Worm (Caenorhabditis elegans) whole organism, late embryonic: ENCODE results near the gene F57B9.1.

Source experiments
- C08G9.2 ChIP-seq: sonication (generic microtip); optimal IDR thresholded peaks from 2 replicates; lab custom pipeline; 2016; ENCODE audit warnings: mild to moderate bottlenecking, missing genetic modification characterization, moderate library complexity, missing compliant biosample characterization
- F13H6.1 ChIP-seq: sonication (generic microtip); optimal IDR thresholded peaks from 2 replicates; lab custom pipeline; 2016; ENCODE audit warnings: missing genetic modification characterization, missing compliant biosample characterization
- K02D7.2 ChIP-seq: sonication (generic microtip); optimal IDR thresholded peaks from 2 replicates; lab custom pipeline; 2017; ENCODE audit warnings: mild to moderate bottlenecking, missing genetic modification characterization, missing compliant biosample characterization
- K09A11.1 ChIP-seq: sonication (generic microtip); optimal IDR thresholded peaks from 2 replicates; lab custom pipeline; 2017; ENCODE audit warnings: antibody characterized with exemption, mild to moderate bottlenecking, missing genetic modification characterization, missing compliant biosample characterization; ENCODE audit not compliant: insufficient read depth
- ahr-1 ChIP-seq: sonication (generic microtip); optimal IDR thresholded peaks from 2 replicates; lab custom pipeline; 2016; ENCODE audit warnings: missing genetic modification characterization, missing compliant biosample characterization
- ceh-14 ChIP-seq: sonication (generic microtip); optimal IDR thresholded peaks from 2 replicates; lab custom pipeline; 2016; ENCODE audit warnings: missing genotype, missing genetic modification characterization, missing compliant biosample characterization
- ceh-18 ChIP-seq: sonication (generic microtip); optimal IDR thresholded peaks from 2 replicates; lab custom pipeline; 2016; ENCODE audit warnings: missing genetic modification characterization, missing compliant biosample characterization
- ceh-2 ChIP-seq: sonication (generic microtip); optimal IDR thresholded peaks from 2 replicates; lab custom pipeline; 2016; ENCODE audit warnings: missing genotype, missing genetic modification characterization, missing compliant biosample characterization
- ceh-31 ChIP-seq: sonication (generic microtip); optimal IDR thresholded peaks from 2 replicates; lab custom pipeline; 2016; ENCODE audit warnings: missing genetic modification characterization, missing compliant biosample characterization
- ceh-34 ChIP-seq: sonication (generic microtip); optimal IDR thresholded peaks from 2 replicates; lab custom pipeline; 2016; ENCODE audit warnings: mild to moderate bottlenecking, missing genetic modification characterization, missing compliant biosample characterization
- ceh-45 ChIP-seq: fragments of 200-800 bp; sonication (Bioruptor generic); IDR thresholded peaks from 2 replicates; pipeline ENCODE4 v1.3.6; 2022; ENCODE audit warnings: missing genetic modification reagents, missing genetic modification characterization, missing compliant biosample characterization
- ceh-48 ChIP-seq: sonication (generic microtip); optimal IDR thresholded peaks from 2 replicates; lab custom pipeline; 2016; ENCODE audit warnings: missing genetic modification characterization, inconsistent platforms, missing compliant biosample characterization
- ceh-6 ChIP-seq: fragments of 200-800 bp; sonication (Bioruptor generic); optimal IDR thresholded peaks from 2 replicates; lab custom pipeline; 2018; ENCODE audit warnings: mild to moderate bottlenecking, missing genetic modification characterization, missing compliant biosample characterization
- ceh-9 ChIP-seq: sonication (generic microtip); optimal IDR thresholded peaks from 2 replicates; lab custom pipeline; 2016; ENCODE audit warnings: mild to moderate bottlenecking, missing genetic modification characterization, inconsistent platforms, missing compliant biosample characterization
- che-1 ChIP-seq: sonication (generic microtip); optimal IDR thresholded peaks from 2 replicates; lab custom pipeline; 2016; ENCODE audit warnings: mild to moderate bottlenecking, missing genetic modification characterization, missing compliant biosample characterization
- elt-2 ChIP-seq: sonication (generic microtip); optimal IDR thresholded peaks from 2 replicates; lab custom pipeline; 2016; ENCODE audit warnings: missing genetic modification reagents, missing genetic modification characterization, missing compliant biosample characterization
- ets-4 ChIP-seq: sonication (generic microtip); optimal IDR thresholded peaks from 2 replicates; lab custom pipeline; 2016; ENCODE audit warnings: missing genetic modification characterization, missing compliant biosample characterization
- eyg-1 ChIP-seq: sonication (generic microtip); optimal IDR thresholded peaks from 2 replicates; lab custom pipeline; 2016; ENCODE audit warnings: missing genotype, missing genetic modification characterization, missing compliant biosample characterization
- fax-1 ChIP-seq: sonication (generic microtip); optimal IDR thresholded peaks from 2 replicates; lab custom pipeline; 2016; ENCODE audit warnings: missing genotype, missing genetic modification characterization, missing compliant biosample characterization
- gmeb-2 ChIP-seq: sonication (generic microtip); optimal IDR thresholded peaks from 2 replicates; lab custom pipeline; 2016; ENCODE audit warnings: missing genetic modification characterization, inconsistent platforms, missing compliant biosample characterization
- hlh-15 ChIP-seq: sonication (generic microtip); optimal IDR thresholded peaks from 2 replicates; lab custom pipeline; 2016; ENCODE audit warnings: missing genetic modification characterization, missing compliant biosample characterization
- hlh-30 ChIP-seq: sonication (generic microtip); optimal IDR thresholded peaks from 2 replicates; lab custom pipeline; 2017; ENCODE audit warnings: antibody characterized with exemption, missing genetic modification characterization, missing compliant biosample characterization; ENCODE audit not compliant: insufficient read depth
- hlh-6 ChIP-seq: sonication (generic microtip); optimal IDR thresholded peaks from 2 replicates; lab custom pipeline; 2016; ENCODE audit warnings: missing genotype, missing genetic modification characterization, missing compliant biosample characterization
- hlh-8 ChIP-seq: sonication (generic microtip); optimal IDR thresholded peaks from 2 replicates; lab custom pipeline; 2016; ENCODE audit warnings: missing genotype, missing genetic modification characterization, missing compliant biosample characterization
- lin-11 ChIP-seq: fragments of 200-800 bp; sonication (Bioruptor generic); optimal IDR thresholded peaks from 2 replicates; lab custom pipeline; 2018; ENCODE audit warnings: mild to moderate bottlenecking, missing genetic modification characterization, missing compliant biosample characterization
- madf-2 ChIP-seq: sonication (generic microtip); optimal IDR thresholded peaks from 2 replicates; lab custom pipeline; 2017; ENCODE audit warnings: missing genetic modification characterization, missing compliant biosample characterization
- mec-3 ChIP-seq: sonication (generic microtip); optimal IDR thresholded peaks from 2 replicates; lab custom pipeline; 2016; ENCODE audit warnings: borderline replicate concordance, missing genetic modification characterization, missing compliant biosample characterization
- nfya-1 ChIP-seq: sonication (generic microtip); optimal IDR thresholded peaks from 2 replicates; lab custom pipeline; 2017; ENCODE audit warnings: missing genetic modification characterization, mild to moderate bottlenecking, missing compliant biosample characterization, antibody characterized with exemption, moderate library complexity
- odd-2 ChIP-seq: sonication (generic microtip); optimal IDR thresholded peaks from 2 replicates; lab custom pipeline; 2017; ENCODE audit warnings: antibody characterized with exemption, mild to moderate bottlenecking, missing genetic modification characterization, missing compliant biosample characterization
- pat-9 ChIP-seq: fragments of 200-800 bp; sonication (Bioruptor generic); optimal IDR thresholded peaks from 2 replicates; lab custom pipeline; 2018; ENCODE audit warnings: mild to moderate bottlenecking, missing genetic modification characterization, moderate library complexity, missing compliant biosample characterization
- pax-1 ChIP-seq: fragments of 150-350 bp; optimal IDR thresholded peaks from 2 replicates; lab custom pipeline; 2014; ENCODE audit warnings: missing biosample characterization, missing genetic modification characterization
- pha-4 ChIP-seq: fragments of 150-350 bp; optimal IDR thresholded peaks from 2 replicates; lab custom pipeline; 2018; ENCODE audit warnings: missing biosample characterization, missing genetic modification reagents, missing genetic modification characterization
- pros-1 ChIP-seq: fragments of 150-350 bp; optimal IDR thresholded peaks from 2 replicates; lab custom pipeline; 2014; ENCODE audit warnings: missing biosample characterization, missing genetic modification reagents, missing genetic modification characterization
- ref-2 ChIP-seq: sonication (generic microtip); optimal IDR thresholded peaks from 2 replicates; lab custom pipeline; 2016; ENCODE audit warnings: missing genetic modification characterization, missing compliant biosample characterization
- rnt-1 ChIP-seq: sonication (generic microtip); optimal IDR thresholded peaks from 2 replicates; lab custom pipeline; 2016; ENCODE audit warnings: missing genetic modification characterization, missing compliant biosample characterization
- sdc-2 ChIP-seq: sonication (generic microtip); optimal IDR thresholded peaks from 2 replicates; lab custom pipeline; 2016; ENCODE audit warnings: missing genotype, missing genetic modification characterization, missing compliant biosample characterization
- sox-2 ChIP-seq: fragments of 200-800 bp; sonication (Bioruptor generic); IDR thresholded peaks from 2 replicates; pipeline ENCODE4 v1.3.6; 2022; ENCODE audit warnings: missing genetic modification reagents, missing genetic modification characterization, missing compliant biosample characterization
- sox-4 ChIP-seq: sonication (generic microtip); optimal IDR thresholded peaks from 2 replicates; lab custom pipeline; 2017; ENCODE audit warnings: mild to moderate bottlenecking, missing genetic modification characterization, inconsistent platforms, missing compliant biosample characterization
- syd-9 ChIP-seq: sonication (generic microtip); optimal IDR thresholded peaks from 2 replicates; lab custom pipeline; 2016; ENCODE audit warnings: mild to moderate bottlenecking, missing genetic modification characterization, moderate library complexity, missing compliant biosample characterization
- tbx-2 ChIP-seq: sonication (generic microtip); optimal IDR thresholded peaks from 2 replicates; lab custom pipeline; 2016; ENCODE audit warnings: missing genetic modification characterization, missing compliant biosample characterization
- tbx-7 ChIP-seq: sonication (generic microtip); optimal IDR thresholded peaks from 2 replicates; lab custom pipeline; 2016; ENCODE audit warnings: missing genotype, missing genetic modification characterization, missing compliant biosample characterization
- ttx-3 ChIP-seq: sonication (generic microtip); optimal IDR thresholded peaks from 2 replicates; lab custom pipeline; 2016; ENCODE audit warnings: missing genetic modification reagents, missing genetic modification characterization, missing compliant biosample characterization
- unc-3 ChIP-seq, 2 experiments: fragments of 200-800 bp in 1 of 2; sonication (Bioruptor generic) in 1 of 2; sonication (generic microtip) in 1 of 2; conservative IDR thresholded peaks in 1 of 2; optimal IDR thresholded peaks in 1 of 2; 2 replicates each; pipeline versions ENCODE4 v1.3.6 to Lab custom; 2016 to 2022; ENCODE audit warnings: missing compliant biosample characterization in 2 of 2, missing genetic modification characterization in 2 of 2, missing genetic modification reagents in 1 of 2
- unc-42 ChIP-seq: sonication (generic microtip); optimal IDR thresholded peaks from 2 replicates; lab custom pipeline; 2016; ENCODE audit warnings: missing genotype, missing genetic modification characterization, missing compliant biosample characterization
- unc-55 ChIP-seq: sonication (generic microtip); optimal IDR thresholded peaks from 2 replicates; lab custom pipeline; 2017; ENCODE audit warnings: missing biosample characterization, missing genetic modification reagents, missing genetic modification characterization
- unc-86 ChIP-seq: sonication (generic microtip); optimal IDR thresholded peaks from 2 replicates; lab custom pipeline; 2016; ENCODE audit warnings: missing genetic modification characterization, missing compliant biosample characterization
- zip-5 ChIP-seq: sonication (generic microtip); optimal IDR thresholded peaks from 2 replicates; lab custom pipeline; 2016; ENCODE audit warnings: missing genetic modification characterization, missing compliant biosample characterization
- ztf-16 ChIP-seq: sonication (generic microtip); optimal IDR thresholded peaks from 2 replicates; lab custom pipeline; 2017; ENCODE audit warnings: missing genetic modification characterization, missing compliant biosample characterization

Gene F57B9.1

DNA sequence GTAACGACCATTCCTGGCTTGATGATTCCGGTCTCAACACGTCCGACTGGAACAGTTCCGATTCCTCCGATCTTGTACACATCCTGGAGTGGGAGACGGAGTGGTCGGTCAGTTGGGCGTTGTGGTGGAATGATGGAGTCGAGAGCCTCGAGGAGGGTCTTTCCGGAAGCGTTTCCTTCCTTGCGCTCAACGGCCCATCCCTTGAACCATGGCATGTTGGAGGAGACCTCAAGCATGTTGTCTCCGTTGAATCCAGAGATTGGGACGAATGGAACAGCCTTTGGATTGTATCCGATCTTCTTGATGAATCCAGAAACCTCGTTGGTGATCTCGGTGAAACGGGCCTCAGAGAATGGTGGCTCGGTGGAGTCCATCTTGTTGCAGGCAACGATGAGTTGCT lies 8.9 kb downstream of the F57B9.1 start:
- TF ChIP-seq hlh-6 (tag; lab: Kevin White, UChicago) (no peak), ceh-6 (GFP tag; lab: Kevin White, UChicago) (no peak), ceh-14 (no peak), tbx-7 (tag; lab: Kevin White, UChicago) (no peak), che-1 (tag; lab: Kevin White, UChicago) (no peak)
- TF ChIP-seq, all 69 proteins: peak for 0

DNA sequence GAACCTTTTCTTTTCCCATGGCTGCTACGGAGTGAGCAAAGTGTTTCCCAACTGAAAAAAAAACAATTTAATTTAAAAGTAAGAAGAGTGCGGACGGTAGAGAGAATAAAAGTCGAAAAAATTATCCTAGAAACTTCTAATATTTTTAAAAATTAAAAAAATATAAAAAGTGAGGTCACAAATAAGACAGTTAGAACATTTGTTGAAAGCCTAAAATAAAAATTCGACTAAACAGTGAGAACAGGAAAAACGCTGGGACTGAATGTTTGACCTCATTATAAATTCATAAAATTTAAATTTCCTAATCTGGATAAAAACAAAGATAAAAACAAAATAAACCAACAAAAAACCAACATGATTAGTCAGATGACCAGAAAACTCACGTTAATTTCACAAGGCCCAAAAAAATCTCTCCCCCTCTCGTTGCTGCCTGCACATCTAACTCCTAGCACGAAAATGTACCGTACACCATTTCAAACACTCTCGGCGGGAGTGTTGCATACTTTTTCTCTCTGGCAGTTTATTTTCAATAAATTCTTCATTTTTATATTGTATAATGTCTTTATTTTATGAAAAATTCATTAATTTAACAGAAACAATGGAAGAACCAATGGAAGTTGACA lies 9.9 kb downstream of the F57B9.1 start, which contains the start of the genes eef-1A.1 and rfc-4:
Gene eef-1A.1, minus strand, starts transcription at position 51 of the 623 bp plus-strand sequence.
Gene rfc-4, plus strand, starts transcription at position 592 of the 623 bp plus-strand sequence.
- TF ChIP-seq ceh-48 (tag; lab: Kevin White, UChicago) (peak; percentile 22), ceh-9 (tag; lab: Kevin White, UChicago) (no peak), F13H6.1 (tag; lab: Kevin White, UChicago) (peak; percentile 36), syd-9 (tag; lab: Kevin White, UChicago) (peak; percentile 42), sox-2 (GFP tag; lab: Robert Waterston, UW) (peak; percentile 48; the same call in 1 of the 2 replicates), sox-4 (peak; percentile 36), hlh-30 (peak; percentile 94), C08G9.2 (tag; lab: Kevin White, UChicago) (peak; percentile 51), nfya-1 (tag; lab: Kevin White, UChicago) (peak; percentile 97), elt-2 (tag; lab: Kevin White, UChicago) (peak; percentile 71), K09A11.1 (tag; lab: Kevin White, UChicago) (peak; percentile 63), ceh-31 (tag; lab: Kevin White, UChicago) (peak; percentile 74), ceh-34 (tag; lab: Kevin White, UChicago) (peak; percentile 73), ceh-45 (GFP tag; lab: Robert Waterston, UW) (no peak), mec-3 (tag; lab: Kevin White, UChicago) (no peak), ref-2 (tag; lab: Kevin White, UChicago) (peak; percentile 77), hlh-6 (tag; lab: Kevin White, UChicago) (no peak), ceh-6 (GFP tag; lab: Kevin White, UChicago) (peak; percentile 6), ahr-1 (tag; lab: Kevin White, UChicago) (no peak), tbx-2 (tag; lab: Kevin White, UChicago) (peak; percentile 66), ceh-18 (tag; lab: Kevin White, UChicago) (peak; percentile 76), madf-2 (peak; percentile 80), ztf-16 (tag; lab: Kevin White, UChicago) (peak; percentile 7), sdc-2 (tag; lab: Kevin White, UChicago) (peak; percentile 19), unc-3 (GFP tag; conservative IDR thresholded peaks at IDR 0.05; lab: Robert Waterston, UW) (peak; percentile 44; the same call in 1 of the 2 replicates), unc-3 (tag; optimal IDR thresholded peaks at IDR 0.05; lab: Kevin White, UChicago) (no peak), odd-2 (tag; lab: Kevin White, UChicago) (peak; percentile 16), K02D7.2 (tag; lab: Kevin White, UChicago) (peak; percentile 2), pax-1 (tag; lab: Kevin White, UChicago) (peak; percentile 97), ets-4 (peak; percentile 65), gmeb-2 (peak; percentile 48), hlh-15 (tag; lab: Kevin White, UChicago) (no peak), ceh-2 (tag; lab: Kevin White, UChicago) (peak; percentile 28), unc-86 (peak; percentile 68), pros-1 (tag; lab: Kevin White, UChicago) (peak; percentile 68), lin-11 (tag; lab: Kevin White, UChicago) (peak; percentile 21), ceh-14 (peak; percentile 55), ttx-3 (peak; percentile 59), rnt-1 (tag; lab: Kevin White, UChicago) (peak; percentile 34), zip-5 (peak; percentile 24), unc-42 (tag; lab: Kevin White, UChicago) (peak; percentile 83), pat-9 (tag; lab: Kevin White, UChicago) (no peak), fax-1 (tag; lab: Kevin White, UChicago) (peak; percentile 29), unc-55 (peak; percentile 95), pha-4 (tag; lab: Kevin White, UChicago) (no peak), hlh-8 (tag; lab: Kevin White, UChicago) (peak; percentile 19), eyg-1 (tag; lab: Kevin White, UChicago) (no peak), tbx-7 (tag; lab: Kevin White, UChicago) (no peak)
